Worm (Caenorhabditis elegans) whole organism, late embryonic: ENCODE data around the gene fbxa-155.
A peak's percentile ranks its signal among the peaks of the same experiment; 100 is the strongest.

Experiments
- C08G9.2 ChIP-seq: sonication (generic microtip); optimal IDR thresholded peaks from 2 replicates; lab custom pipeline; 2016; ENCODE audit warnings: mild to moderate bottlenecking, missing genetic modification characterization, moderate library complexity, missing compliant biosample characterization
- C38D4.7 ChIP-seq: fragments of 200-800 bp; sonication (Bioruptor generic); optimal IDR thresholded peaks from 2 replicates; lab custom pipeline; 2018; ENCODE audit warnings: mild to moderate bottlenecking, missing genetic modification characterization, moderate library complexity, missing compliant biosample characterization
- F13H6.1 ChIP-seq: sonication (generic microtip); optimal IDR thresholded peaks from 2 replicates; lab custom pipeline; 2016; ENCODE audit warnings: missing genetic modification characterization, missing compliant biosample characterization
- Y22D7AL.16 ChIP-seq: sonication (generic microtip); optimal IDR thresholded peaks from 2 replicates; lab custom pipeline; 2016; ENCODE audit warnings: missing genetic modification characterization, missing compliant biosample characterization
- ahr-1 ChIP-seq: sonication (generic microtip); optimal IDR thresholded peaks from 2 replicates; lab custom pipeline; 2016; ENCODE audit warnings: missing genetic modification characterization, missing compliant biosample characterization
- ama-1 ChIP-seq: fragments of 150-350 bp; optimal IDR thresholded peaks from 2 replicates; lab custom pipeline; 2014
- ceh-14 ChIP-seq: sonication (generic microtip); optimal IDR thresholded peaks from 2 replicates; lab custom pipeline; 2016; ENCODE audit warnings: missing genotype, missing genetic modification characterization, missing compliant biosample characterization
- ceh-22 ChIP-seq: sonication (generic microtip); optimal IDR thresholded peaks from 2 replicates; lab custom pipeline; 2017; ENCODE audit warnings: missing biosample characterization, missing genetic modification characterization
- ceh-45 ChIP-seq: fragments of 200-800 bp; sonication (Bioruptor generic); IDR thresholded peaks from 2 replicates; pipeline ENCODE4 v1.3.6; 2022; ENCODE audit warnings: missing genetic modification reagents, missing genetic modification characterization, missing compliant biosample characterization
- ceh-48 ChIP-seq: sonication (generic microtip); optimal IDR thresholded peaks from 2 replicates; lab custom pipeline; 2016; ENCODE audit warnings: missing genetic modification characterization, inconsistent platforms, missing compliant biosample characterization
- ceh-9 ChIP-seq: sonication (generic microtip); optimal IDR thresholded peaks from 2 replicates; lab custom pipeline; 2016; ENCODE audit warnings: mild to moderate bottlenecking, missing genetic modification characterization, inconsistent platforms, missing compliant biosample characterization
- che-1 ChIP-seq: sonication (generic microtip); optimal IDR thresholded peaks from 2 replicates; lab custom pipeline; 2016; ENCODE audit warnings: mild to moderate bottlenecking, missing genetic modification characterization, missing compliant biosample characterization
- dmd-4 ChIP-seq: sonication (generic microtip); optimal IDR thresholded peaks from 2 replicates; lab custom pipeline; 2016; ENCODE audit warnings: borderline replicate concordance, missing genetic modification characterization, missing compliant biosample characterization
- dve-1 ChIP-seq: sonication (generic microtip); optimal IDR thresholded peaks from 2 replicates; lab custom pipeline; 2017; ENCODE audit warnings: antibody characterized with exemption, mild to moderate bottlenecking, missing genetic modification characterization, missing compliant biosample characterization
- ets-4 ChIP-seq: sonication (generic microtip); optimal IDR thresholded peaks from 2 replicates; lab custom pipeline; 2016; ENCODE audit warnings: missing genetic modification characterization, missing compliant biosample characterization
- eyg-1 ChIP-seq: sonication (generic microtip); optimal IDR thresholded peaks from 2 replicates; lab custom pipeline; 2016; ENCODE audit warnings: missing genotype, missing genetic modification characterization, missing compliant biosample characterization
- fax-1 ChIP-seq: sonication (generic microtip); optimal IDR thresholded peaks from 2 replicates; lab custom pipeline; 2016; ENCODE audit warnings: missing genotype, missing genetic modification characterization, missing compliant biosample characterization
- fkh-10 ChIP-seq: fragments of 150-350 bp; optimal IDR thresholded peaks from 2 replicates; lab custom pipeline; 2014; ENCODE audit warnings: missing biosample characterization, missing genetic modification reagents, missing genetic modification characterization
- fkh-6 ChIP-seq: sonication (generic microtip); optimal IDR thresholded peaks from 2 replicates; lab custom pipeline; 2016; ENCODE audit warnings: missing genetic modification characterization, missing compliant biosample characterization
- hlh-13 ChIP-seq: fragments of 200-800 bp; sonication (Bioruptor generic); optimal IDR thresholded peaks from 2 replicates; lab custom pipeline; 2018; ENCODE audit warnings: mild to moderate bottlenecking, missing genetic modification characterization, missing compliant biosample characterization
- hlh-6 ChIP-seq: sonication (generic microtip); optimal IDR thresholded peaks from 2 replicates; lab custom pipeline; 2016; ENCODE audit warnings: missing genotype, missing genetic modification characterization, missing compliant biosample characterization
- hlh-8 ChIP-seq: sonication (generic microtip); optimal IDR thresholded peaks from 2 replicates; lab custom pipeline; 2016; ENCODE audit warnings: missing genotype, missing genetic modification characterization, missing compliant biosample characterization
- lin-11 ChIP-seq: fragments of 200-800 bp; sonication (Bioruptor generic); optimal IDR thresholded peaks from 2 replicates; lab custom pipeline; 2018; ENCODE audit warnings: mild to moderate bottlenecking, missing genetic modification characterization, missing compliant biosample characterization
- madf-2 ChIP-seq: sonication (generic microtip); optimal IDR thresholded peaks from 2 replicates; lab custom pipeline; 2017; ENCODE audit warnings: missing genetic modification characterization, missing compliant biosample characterization
- mec-3 ChIP-seq: sonication (generic microtip); optimal IDR thresholded peaks from 2 replicates; lab custom pipeline; 2016; ENCODE audit warnings: borderline replicate concordance, missing genetic modification characterization, missing compliant biosample characterization
- nhr-232 ChIP-seq: sonication (generic microtip); optimal IDR thresholded peaks from 2 replicates; lab custom pipeline; 2016; ENCODE audit warnings: missing genetic modification characterization, missing compliant biosample characterization
- pax-1 ChIP-seq: fragments of 150-350 bp; optimal IDR thresholded peaks from 2 replicates; lab custom pipeline; 2014; ENCODE audit warnings: missing biosample characterization, missing genetic modification characterization
- pha-4 ChIP-seq: fragments of 150-350 bp; optimal IDR thresholded peaks from 2 replicates; lab custom pipeline; 2018; ENCODE audit warnings: missing biosample characterization, missing genetic modification reagents, missing genetic modification characterization
- pqm-1 ChIP-seq: sonication (generic microtip); optimal IDR thresholded peaks from 2 replicates; lab custom pipeline; 2016; ENCODE audit warnings: missing genetic modification characterization, missing compliant biosample characterization
- ref-2 ChIP-seq: sonication (generic microtip); optimal IDR thresholded peaks from 2 replicates; lab custom pipeline; 2016; ENCODE audit warnings: missing genetic modification characterization, missing compliant biosample characterization
- sdc-2 ChIP-seq: sonication (generic microtip); optimal IDR thresholded peaks from 2 replicates; lab custom pipeline; 2016; ENCODE audit warnings: missing genotype, missing genetic modification characterization, missing compliant biosample characterization
- sox-2 ChIP-seq: fragments of 200-800 bp; sonication (Bioruptor generic); IDR thresholded peaks from 2 replicates; pipeline ENCODE4 v1.3.6; 2022; ENCODE audit warnings: missing genetic modification reagents, missing genetic modification characterization, missing compliant biosample characterization
- sox-4 ChIP-seq: sonication (generic microtip); optimal IDR thresholded peaks from 2 replicates; lab custom pipeline; 2017; ENCODE audit warnings: mild to moderate bottlenecking, missing genetic modification characterization, inconsistent platforms, missing compliant biosample characterization
- syd-9 ChIP-seq: sonication (generic microtip); optimal IDR thresholded peaks from 2 replicates; lab custom pipeline; 2016; ENCODE audit warnings: mild to moderate bottlenecking, missing genetic modification characterization, moderate library complexity, missing compliant biosample characterization
- unc-42 ChIP-seq: sonication (generic microtip); optimal IDR thresholded peaks from 2 replicates; lab custom pipeline; 2016; ENCODE audit warnings: missing genotype, missing genetic modification characterization, missing compliant biosample characterization
- unc-55 ChIP-seq: sonication (generic microtip); optimal IDR thresholded peaks from 2 replicates; lab custom pipeline; 2017; ENCODE audit warnings: missing biosample characterization, missing genetic modification reagents, missing genetic modification characterization
- unc-86 ChIP-seq: sonication (generic microtip); optimal IDR thresholded peaks from 2 replicates; lab custom pipeline; 2016; ENCODE audit warnings: missing genetic modification characterization, missing compliant biosample characterization

Gene fbxa-155

ce11 chrIII:9984604-9985003, 25.4 kb downstream of the fbxa-155 start:
- TF ChIP-seq pha-4 (no peak), ceh-48 (tag; lab: Kevin White, UChicago) (no peak), hlh-6 (tag; lab: Kevin White, UChicago) (no peak), dve-1 (tag; lab: Kevin White, UChicago) (no peak), sox-2 (GFP tag; lab: Robert Waterston, UW) (no peak), pqm-1 (no peak), Y22D7AL.16 (no peak), ref-2 (tag; lab: Kevin White, UChicago) (no peak), unc-55 (GFP tag; lab: Kevin White, UChicago) (no peak), eyg-1 (no peak), sox-4 (no peak), ceh-9 (tag; lab: Kevin White, UChicago) (no peak)

DNA sequence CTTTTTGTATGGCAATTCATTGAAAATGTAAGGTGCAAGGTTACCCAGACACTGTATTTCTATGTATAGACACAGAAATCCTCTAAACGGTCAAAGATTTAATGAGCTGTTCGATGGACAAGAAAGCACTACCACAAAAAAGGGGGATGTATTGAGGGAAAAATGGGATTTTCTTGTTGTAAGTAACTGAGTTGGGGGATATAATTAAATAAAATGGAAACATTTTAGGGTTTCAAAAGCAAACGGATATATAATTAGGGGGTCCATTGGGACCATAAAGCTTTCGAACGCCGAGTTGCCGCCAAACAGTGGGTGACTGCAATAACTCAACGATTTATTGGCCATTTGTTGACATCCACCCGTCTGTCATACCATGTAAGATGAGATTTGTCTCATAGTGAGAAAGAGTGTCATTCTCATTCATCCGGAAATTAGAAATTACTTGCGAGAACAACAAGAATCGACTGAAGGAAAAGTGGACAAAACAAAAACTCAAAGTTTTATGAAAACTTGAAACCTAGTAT, 27.8 kb downstream of the fbxa-155 start:
- no peak for TF ChIP-seq ceh-14 (tag; lab: Kevin White, UChicago)
- no peak for TF ChIP-seq syd-9 (tag; lab: Kevin White, UChicago)
- peak; percentile 58 for TF ChIP-seq unc-42
- no peak for TF ChIP-seq lin-11 (tag; lab: Kevin White, UChicago)
- no peak for TF ChIP-seq eyg-1
- TF ChIP-seq ets-4 (tag; lab: Kevin White, UChicago) = no peak
- TF ChIP-seq C38D4.7 (GFP tag; lab: Kevin White, UChicago) = no peak
- TF ChIP-seq mec-3 = no peak
- TF ChIP-seq madf-2 (tag; lab: Kevin White, UChicago) = no peak

ce11 chrIII:9973765-9974164, 36.3 kb downstream of the fbxa-155 start, which contains the start of gene R10E12.2:
Gene R10E12.2 (minus strand): TSS chrIII:9973865.
- TF ChIP-seq fkh-10 (GFP tag; lab: Kevin White, UChicago) = no peak
- TF ChIP-seq pqm-1 = no peak
- TF ChIP-seq C38D4.7 (GFP tag; lab: Kevin White, UChicago) = no peak
- no peak for TF ChIP-seq dmd-4 (tag; lab: Kevin White, UChicago)
- TF ChIP-seq sdc-2 (tag; lab: Kevin White, UChicago) = no peak
- TF ChIP-seq C08G9.2 (tag; lab: Kevin White, UChicago) = no peak
- TF ChIP-seq fax-1 (tag; lab: Kevin White, UChicago) = no peak
- no peak for TF ChIP-seq ceh-45 (GFP tag; lab: Robert Waterston, UW)
- no peak for TF ChIP-seq F13H6.1 (tag; lab: Kevin White, UChicago)
- TF ChIP-seq nhr-232 (tag; lab: Kevin White, UChicago) = no peak
- TF ChIP-seq ahr-1 (tag; lab: Kevin White, UChicago) = no peak
- no peak for TF ChIP-seq hlh-8
- no peak for TF ChIP-seq pax-1
- no peak for TF ChIP-seq hlh-13
- no peak for TF ChIP-seq unc-86 (tag; lab: Kevin White, UChicago)
- no peak for TF ChIP-seq che-1 (tag; lab: Kevin White, UChicago)
- TF ChIP-seq ceh-22 (tag; lab: Kevin White, UChicago) = no peak
- TF ChIP-seq, all 69 proteins: peak for 0

DNA sequence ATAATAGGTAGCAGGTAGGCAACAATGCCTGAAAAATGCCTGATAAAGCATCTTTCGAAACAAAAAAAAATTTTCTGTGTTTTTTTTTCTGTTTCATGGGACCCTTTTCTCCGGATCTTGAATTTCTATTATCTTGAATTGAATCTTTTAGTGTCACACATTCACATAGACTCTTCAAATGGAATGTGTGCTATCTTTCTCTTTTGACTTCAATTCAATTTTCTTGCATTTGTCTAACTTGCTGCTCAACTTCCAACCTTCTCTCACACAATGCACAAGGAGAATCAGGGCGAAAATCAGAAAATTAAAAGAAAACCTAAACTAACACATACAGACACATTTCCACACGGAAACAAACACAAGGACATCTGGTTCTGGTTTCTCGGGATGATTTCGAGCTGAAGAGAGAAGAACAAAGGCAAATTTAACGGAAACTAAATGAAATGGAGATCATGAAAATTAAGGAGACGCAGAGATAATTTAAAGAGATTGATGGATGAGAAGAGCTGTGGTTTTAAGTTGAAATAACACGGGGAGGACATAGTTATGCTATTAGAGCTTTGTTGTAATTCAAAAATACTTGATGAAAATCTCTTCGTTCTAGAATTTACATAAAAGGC, 37.7 kb downstream of the fbxa-155 start:
- TF ChIP-seq ama-1 (lab: Kevin White, UChicago) (no peak), unc-42 (peak; percentile 36), fkh-6 (tag; lab: Kevin White, UChicago) (no peak)
- TF ChIP-seq, all 69 proteins: peak for 1
